Worm (Caenorhabditis elegans) whole organism, late embryonic: ENCODE data around the gene C13F10.5.

Experiments
- F13H6.1 ChIP-seq: sonication (generic microtip); optimal IDR thresholded peaks from 2 replicates; lab custom pipeline; 2016; ENCODE audit warnings: missing genetic modification characterization, missing compliant biosample characterization
- K09A11.1 ChIP-seq: sonication (generic microtip); optimal IDR thresholded peaks from 2 replicates; lab custom pipeline; 2017; ENCODE audit warnings: antibody characterized with exemption, mild to moderate bottlenecking, missing genetic modification characterization, missing compliant biosample characterization; ENCODE audit not compliant: insufficient read depth
- T23F11.4 ChIP-seq: fragments of 200-800 bp; sonication (Bioruptor generic); optimal IDR thresholded peaks from 2 replicates; lab custom pipeline; 2018; ENCODE audit warnings: mild to moderate bottlenecking, missing genetic modification characterization, missing compliant biosample characterization
- ahr-1 ChIP-seq: sonication (generic microtip); optimal IDR thresholded peaks from 2 replicates; lab custom pipeline; 2016; ENCODE audit warnings: missing genetic modification characterization, missing compliant biosample characterization
- ama-1 ChIP-seq: fragments of 150-350 bp; optimal IDR thresholded peaks from 2 replicates; lab custom pipeline; 2014
- ceh-14 ChIP-seq: sonication (generic microtip); optimal IDR thresholded peaks from 2 replicates; lab custom pipeline; 2016; ENCODE audit warnings: missing genotype, missing genetic modification characterization, missing compliant biosample characterization
- ceh-18 ChIP-seq: sonication (generic microtip); optimal IDR thresholded peaks from 2 replicates; lab custom pipeline; 2016; ENCODE audit warnings: missing genetic modification characterization, missing compliant biosample characterization
- ceh-19 ChIP-seq: fragments of 200-800 bp; sonication (Bioruptor generic); optimal IDR thresholded peaks from 2 replicates; lab custom pipeline; 2018; ENCODE audit warnings: mild to moderate bottlenecking, missing genetic modification characterization, missing compliant biosample characterization
- ceh-2 ChIP-seq: sonication (generic microtip); optimal IDR thresholded peaks from 2 replicates; lab custom pipeline; 2016; ENCODE audit warnings: missing genotype, missing genetic modification characterization, missing compliant biosample characterization
- ceh-22 ChIP-seq: sonication (generic microtip); optimal IDR thresholded peaks from 2 replicates; lab custom pipeline; 2017; ENCODE audit warnings: missing biosample characterization, missing genetic modification characterization
- ceh-24 ChIP-seq: sonication (generic microtip); optimal IDR thresholded peaks from 2 replicates; lab custom pipeline; 2016; ENCODE audit warnings: mild to moderate bottlenecking, missing genetic modification characterization, missing compliant biosample characterization
- ceh-30 ChIP-seq: fragments of 150-350 bp; optimal IDR thresholded peaks from 2 replicates; lab custom pipeline; 2014; ENCODE audit warnings: missing biosample characterization, missing genetic modification characterization
- ceh-31 ChIP-seq: sonication (generic microtip); optimal IDR thresholded peaks from 2 replicates; lab custom pipeline; 2016; ENCODE audit warnings: missing genetic modification characterization, missing compliant biosample characterization
- ceh-34 ChIP-seq: sonication (generic microtip); optimal IDR thresholded peaks from 2 replicates; lab custom pipeline; 2016; ENCODE audit warnings: mild to moderate bottlenecking, missing genetic modification characterization, missing compliant biosample characterization
- ceh-45 ChIP-seq: fragments of 200-800 bp; sonication (Bioruptor generic); IDR thresholded peaks from 2 replicates; pipeline ENCODE4 v1.3.6; 2022; ENCODE audit warnings: missing genetic modification reagents, missing genetic modification characterization, missing compliant biosample characterization
- ceh-6 ChIP-seq: fragments of 200-800 bp; sonication (Bioruptor generic); optimal IDR thresholded peaks from 2 replicates; lab custom pipeline; 2018; ENCODE audit warnings: mild to moderate bottlenecking, missing genetic modification characterization, missing compliant biosample characterization
- ceh-9 ChIP-seq: sonication (generic microtip); optimal IDR thresholded peaks from 2 replicates; lab custom pipeline; 2016; ENCODE audit warnings: mild to moderate bottlenecking, missing genetic modification characterization, inconsistent platforms, missing compliant biosample characterization
- che-1 ChIP-seq: sonication (generic microtip); optimal IDR thresholded peaks from 2 replicates; lab custom pipeline; 2016; ENCODE audit warnings: mild to moderate bottlenecking, missing genetic modification characterization, missing compliant biosample characterization
- dve-1 ChIP-seq: sonication (generic microtip); optimal IDR thresholded peaks from 2 replicates; lab custom pipeline; 2017; ENCODE audit warnings: antibody characterized with exemption, mild to moderate bottlenecking, missing genetic modification characterization, missing compliant biosample characterization
- elt-2 ChIP-seq: sonication (generic microtip); optimal IDR thresholded peaks from 2 replicates; lab custom pipeline; 2016; ENCODE audit warnings: missing genetic modification reagents, missing genetic modification characterization, missing compliant biosample characterization
- eyg-1 ChIP-seq: sonication (generic microtip); optimal IDR thresholded peaks from 2 replicates; lab custom pipeline; 2016; ENCODE audit warnings: missing genotype, missing genetic modification characterization, missing compliant biosample characterization
- fkh-10 ChIP-seq: fragments of 150-350 bp; optimal IDR thresholded peaks from 2 replicates; lab custom pipeline; 2014; ENCODE audit warnings: missing biosample characterization, missing genetic modification reagents, missing genetic modification characterization
- gmeb-2 ChIP-seq: sonication (generic microtip); optimal IDR thresholded peaks from 2 replicates; lab custom pipeline; 2016; ENCODE audit warnings: missing genetic modification characterization, inconsistent platforms, missing compliant biosample characterization
- hlh-13 ChIP-seq: fragments of 200-800 bp; sonication (Bioruptor generic); optimal IDR thresholded peaks from 2 replicates; lab custom pipeline; 2018; ENCODE audit warnings: mild to moderate bottlenecking, missing genetic modification characterization, missing compliant biosample characterization
- hlh-15 ChIP-seq: sonication (generic microtip); optimal IDR thresholded peaks from 2 replicates; lab custom pipeline; 2016; ENCODE audit warnings: missing genetic modification characterization, missing compliant biosample characterization
- hlh-30 ChIP-seq: sonication (generic microtip); optimal IDR thresholded peaks from 2 replicates; lab custom pipeline; 2017; ENCODE audit warnings: antibody characterized with exemption, missing genetic modification characterization, missing compliant biosample characterization; ENCODE audit not compliant: insufficient read depth
- lin-11 ChIP-seq: fragments of 200-800 bp; sonication (Bioruptor generic); optimal IDR thresholded peaks from 2 replicates; lab custom pipeline; 2018; ENCODE audit warnings: mild to moderate bottlenecking, missing genetic modification characterization, missing compliant biosample characterization
- madf-2 ChIP-seq: sonication (generic microtip); optimal IDR thresholded peaks from 2 replicates; lab custom pipeline; 2017; ENCODE audit warnings: missing genetic modification characterization, missing compliant biosample characterization
- mec-3 ChIP-seq: sonication (generic microtip); optimal IDR thresholded peaks from 2 replicates; lab custom pipeline; 2016; ENCODE audit warnings: borderline replicate concordance, missing genetic modification characterization, missing compliant biosample characterization
- odd-2 ChIP-seq: sonication (generic microtip); optimal IDR thresholded peaks from 2 replicates; lab custom pipeline; 2017; ENCODE audit warnings: antibody characterized with exemption, mild to moderate bottlenecking, missing genetic modification characterization, missing compliant biosample characterization
- pag-3 ChIP-seq: sonication (generic microtip); optimal IDR thresholded peaks from 2 replicates; lab custom pipeline; 2016; ENCODE audit warnings: missing compliant biosample characterization, missing genetic modification characterization, borderline replicate concordance
- pat-9 ChIP-seq: fragments of 200-800 bp; sonication (Bioruptor generic); optimal IDR thresholded peaks from 2 replicates; lab custom pipeline; 2018; ENCODE audit warnings: mild to moderate bottlenecking, missing genetic modification characterization, moderate library complexity, missing compliant biosample characterization
- pax-1 ChIP-seq: fragments of 150-350 bp; optimal IDR thresholded peaks from 2 replicates; lab custom pipeline; 2014; ENCODE audit warnings: missing biosample characterization, missing genetic modification characterization
- pha-4 ChIP-seq: fragments of 150-350 bp; optimal IDR thresholded peaks from 2 replicates; lab custom pipeline; 2018; ENCODE audit warnings: missing biosample characterization, missing genetic modification reagents, missing genetic modification characterization
- ref-2 ChIP-seq: sonication (generic microtip); optimal IDR thresholded peaks from 2 replicates; lab custom pipeline; 2016; ENCODE audit warnings: missing genetic modification characterization, missing compliant biosample characterization
- sox-4 ChIP-seq: sonication (generic microtip); optimal IDR thresholded peaks from 2 replicates; lab custom pipeline; 2017; ENCODE audit warnings: mild to moderate bottlenecking, missing genetic modification characterization, inconsistent platforms, missing compliant biosample characterization
- syd-9 ChIP-seq: sonication (generic microtip); optimal IDR thresholded peaks from 2 replicates; lab custom pipeline; 2016; ENCODE audit warnings: mild to moderate bottlenecking, missing genetic modification characterization, moderate library complexity, missing compliant biosample characterization
- tbx-2 ChIP-seq: sonication (generic microtip); optimal IDR thresholded peaks from 2 replicates; lab custom pipeline; 2016; ENCODE audit warnings: missing genetic modification characterization, missing compliant biosample characterization
- unc-42 ChIP-seq: sonication (generic microtip); optimal IDR thresholded peaks from 2 replicates; lab custom pipeline; 2016; ENCODE audit warnings: missing genotype, missing genetic modification characterization, missing compliant biosample characterization
- unc-55 ChIP-seq: sonication (generic microtip); optimal IDR thresholded peaks from 2 replicates; lab custom pipeline; 2017; ENCODE audit warnings: missing biosample characterization, missing genetic modification reagents, missing genetic modification characterization

The C13F10.5 gene

DNA sequence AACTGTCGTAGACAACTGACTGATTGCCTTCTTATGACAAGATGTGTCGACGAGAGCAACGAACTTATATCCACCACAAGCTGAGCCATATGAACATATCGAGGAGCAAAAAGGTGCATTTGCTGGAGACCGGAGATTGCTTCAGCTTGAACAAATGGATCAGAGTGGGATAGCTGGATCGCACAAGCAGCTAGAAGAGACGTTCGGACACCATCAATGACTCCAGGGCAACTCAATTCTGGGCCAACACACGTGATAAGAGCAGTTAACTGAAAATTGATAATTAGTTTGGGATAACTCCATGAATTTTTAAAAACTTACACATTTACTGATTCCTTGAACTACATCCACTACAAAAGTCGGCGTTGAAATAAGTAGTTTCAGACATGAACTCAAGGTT lies 9.9 kb downstream of the C13F10.5 start:
- TF ChIP-seq ceh-19 (GFP tag; lab: Kevin White, UChicago) (no peak), ceh-6 (GFP tag; lab: Kevin White, UChicago) (no peak)
- TF ChIP-seq, all 69 proteins: peak for 0

DNA sequence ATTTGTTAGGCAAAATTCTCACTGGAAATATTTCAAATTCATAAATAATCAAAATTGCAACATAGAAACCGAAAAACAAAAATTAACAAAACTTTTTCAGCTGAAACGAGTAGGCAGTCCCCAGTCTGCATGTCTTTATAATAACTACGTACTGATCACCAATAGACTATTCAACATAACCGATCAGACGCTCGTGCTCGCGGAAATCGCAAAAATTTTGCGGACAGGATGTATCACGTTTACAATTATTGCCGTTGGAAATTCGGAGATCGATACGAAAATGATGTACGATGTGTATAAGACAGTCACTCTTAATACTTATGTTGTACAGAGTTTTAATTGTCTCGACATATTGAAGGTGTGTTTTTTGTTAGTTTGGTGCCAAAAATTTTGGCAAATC lies 17.5 kb downstream of the C13F10.5 start:
- TF ChIP-seq hlh-15 (tag; lab: Kevin White, UChicago) = no peak
- TF ChIP-seq K09A11.1 (tag; lab: Kevin White, UChicago) = no peak
- no peak for TF ChIP-seq ahr-1 (tag; lab: Kevin White, UChicago)
- no peak for TF ChIP-seq unc-55 (GFP tag; lab: Kevin White, UChicago)
- TF ChIP-seq, all 69 proteins: peak for 0

DNA sequence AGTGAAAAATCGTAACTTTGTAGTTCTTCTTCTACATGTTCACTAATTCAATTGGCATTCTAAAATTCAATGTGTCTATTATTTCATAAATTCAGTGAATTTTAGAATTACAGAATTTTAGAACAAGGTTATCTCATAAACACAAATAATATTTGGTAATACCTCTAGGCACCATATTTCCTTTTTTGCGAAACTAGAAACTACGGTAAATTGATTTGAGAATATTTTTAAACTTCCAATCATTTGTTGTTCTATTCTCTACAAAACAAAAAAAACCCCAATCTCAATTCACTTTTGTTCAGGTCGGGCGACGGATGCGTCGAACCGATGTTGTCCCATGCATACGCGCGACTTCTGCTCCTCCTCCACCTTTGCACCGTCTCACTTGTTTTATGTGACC lies 19.0 kb downstream of the C13F10.5 start, which contains the start of gene F09G2.1:
TSS of gene F09G2.1 (plus strand) at position 301 of the 400 bp plus-strand sequence.
- TF ChIP-seq pag-3 (no peak), tbx-2 (tag; lab: Kevin White, UChicago) (no peak), ceh-6 (GFP tag; lab: Kevin White, UChicago) (no peak)

DNA sequence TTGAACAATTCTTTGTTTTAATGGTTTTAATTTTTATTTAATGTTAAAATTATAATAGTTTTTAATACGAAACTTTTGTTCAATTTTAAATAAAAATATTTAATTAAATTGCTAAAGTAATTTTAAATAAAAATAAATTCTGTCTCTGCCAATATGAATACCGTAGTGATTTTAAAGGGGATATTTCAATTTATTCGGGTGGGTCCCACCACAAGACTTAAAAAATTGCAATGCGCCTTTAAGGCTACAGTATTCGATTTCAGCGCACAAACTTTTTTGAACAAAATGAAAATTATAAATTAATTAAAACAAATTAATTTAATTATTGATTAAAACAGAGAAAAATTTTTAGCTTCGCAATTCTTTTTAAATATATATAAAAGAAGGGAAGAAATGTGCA lies 19.8 kb downstream of the C13F10.5 start:
- TF ChIP-seq unc-55 (GFP tag; lab: Kevin White, UChicago) = no peak
- no peak for TF ChIP-seq odd-2 (tag; lab: Kevin White, UChicago)
- no peak for TF ChIP-seq ceh-24 (tag; lab: Kevin White, UChicago)
- TF ChIP-seq ceh-14 (tag; lab: Kevin White, UChicago) = no peak
- no peak for TF ChIP-seq hlh-13 (GFP tag; lab: Kevin White, UChicago)
- no peak for TF ChIP-seq ceh-45 (GFP tag; lab: Robert Waterston, UW)
- no peak for TF ChIP-seq pax-1
- TF ChIP-seq, all 69 proteins: peak for 0

DNA sequence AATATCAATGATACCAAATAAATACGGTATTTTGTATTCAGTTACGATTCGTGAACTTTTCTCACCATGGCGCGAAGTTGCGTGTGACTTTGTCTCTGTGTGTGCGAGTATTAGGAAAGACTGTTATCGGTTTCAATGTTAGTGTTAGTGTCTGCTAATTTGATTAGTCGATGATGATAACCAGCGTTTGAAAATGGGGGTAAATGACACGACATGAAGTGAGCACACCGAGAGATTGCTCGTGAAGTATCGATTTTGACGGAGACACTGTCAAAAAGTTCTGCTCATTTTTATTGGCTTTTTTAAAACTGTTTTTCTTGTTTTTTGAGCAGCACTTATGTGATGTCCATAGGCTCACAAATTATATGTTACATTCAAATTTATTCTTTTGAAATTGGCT lies 20.5 kb downstream of the C13F10.5 start:
- TF ChIP-seq eyg-1 (tag; lab: Kevin White, UChicago) = no peak
- peak; percentile 40 for TF ChIP-seq ama-1 (lab: Kevin White, UChicago)

DNA sequence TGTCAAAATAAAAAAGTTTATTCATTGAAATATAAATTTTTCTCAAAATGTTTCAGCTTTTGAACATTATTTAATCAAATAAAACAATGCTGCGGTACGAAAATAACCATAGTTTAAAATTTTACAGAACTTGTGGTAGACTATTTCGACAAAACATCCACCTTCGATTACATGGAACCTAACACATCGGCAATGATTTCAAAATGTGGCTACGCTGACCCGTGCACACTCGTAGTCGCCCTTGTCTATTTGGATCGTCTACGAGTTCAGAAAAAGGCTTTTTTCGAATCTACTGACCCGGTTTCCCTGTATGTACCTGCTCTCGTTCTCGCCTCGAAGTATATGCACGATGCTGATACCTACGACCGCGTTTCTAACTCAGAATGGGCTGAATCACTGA lies 21.9 kb downstream of the C13F10.5 start:
- no peak for TF ChIP-seq gmeb-2 (tag; lab: Kevin White, UChicago)
- no peak for TF ChIP-seq ref-2
- TF ChIP-seq pat-9 (tag; lab: Kevin White, UChicago) = no peak
- TF ChIP-seq hlh-15 (tag; lab: Kevin White, UChicago) = no peak
- TF ChIP-seq ceh-18 = no peak
- no peak for TF ChIP-seq syd-9
- TF ChIP-seq pha-4 (tag; lab: Kevin White, UChicago) = no peak
- no peak for TF ChIP-seq hlh-30 (tag; lab: Kevin White, UChicago)
- no peak for TF ChIP-seq ceh-34 (tag; lab: Kevin White, UChicago)

DNA sequence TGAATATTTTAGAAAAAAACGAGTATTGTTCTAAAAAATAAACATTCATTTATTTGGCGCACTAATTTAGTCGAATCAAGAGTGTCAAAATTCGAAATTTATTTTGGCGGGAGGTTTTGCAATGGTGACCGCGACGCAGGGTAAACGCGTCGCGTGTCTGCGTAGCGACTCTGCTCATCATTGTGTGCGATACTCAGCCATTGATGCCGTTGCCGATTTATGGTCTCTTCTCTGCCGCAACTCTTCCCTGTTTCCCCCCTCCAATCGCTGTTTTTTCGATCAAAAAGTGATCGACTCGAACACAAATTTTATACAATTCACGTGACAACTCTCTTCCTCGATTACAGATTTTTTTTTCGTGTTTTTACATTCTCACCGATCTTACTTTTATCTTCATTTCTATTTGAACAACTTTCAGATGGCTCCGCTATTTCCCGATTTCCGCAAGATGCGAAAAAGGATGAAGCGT lies 22.4 kb downstream of the C13F10.5 start, which contains the start of gene F09G2.2:
TSS of gene F09G2.2 (plus strand) at position 419 of the 469 bp plus-strand sequence.
- TF ChIP-seq eyg-1 (tag; lab: Kevin White, UChicago) = no peak
- TF ChIP-seq ceh-30 = peak; percentile 17
- no peak for TF ChIP-seq gmeb-2 (tag; lab: Kevin White, UChicago)
- TF ChIP-seq sox-4 (tag; lab: Kevin White, UChicago) = no peak
- no peak for TF ChIP-seq hlh-15 (tag; lab: Kevin White, UChicago)
- peak; percentile 31 for TF ChIP-seq elt-2 (tag; lab: Kevin White, UChicago)
- no peak for TF ChIP-seq ceh-22
- no peak for TF ChIP-seq ceh-2 (tag; lab: Kevin White, UChicago)
- no peak for TF ChIP-seq T23F11.4 (GFP tag; lab: Kevin White, UChicago)
- peak; percentile 23 for TF ChIP-seq madf-2
- no peak for TF ChIP-seq mec-3 (tag; lab: Kevin White, UChicago)
- no peak for TF ChIP-seq ceh-45 (GFP tag; lab: Robert Waterston, UW)
- TF ChIP-seq ref-2 = peak; percentile 25
- peak; percentile 39 for TF ChIP-seq ceh-34 (tag; lab: Kevin White, UChicago)
- no peak for TF ChIP-seq F13H6.1 (tag; lab: Kevin White, UChicago)
- TF ChIP-seq ceh-31 (tag; lab: Kevin White, UChicago) = peak; percentile 72
- TF ChIP-seq che-1 (tag; lab: Kevin White, UChicago) = no peak
- TF ChIP-seq ceh-18 = peak; percentile 48
- no peak for TF ChIP-seq syd-9
- TF ChIP-seq dve-1 (tag; lab: Kevin White, UChicago) = peak; percentile 42
- TF ChIP-seq unc-42 = peak; percentile 58
- no peak for TF ChIP-seq fkh-10 (GFP tag; lab: Kevin White, UChicago)
- TF ChIP-seq lin-11 = no peak
- TF ChIP-seq ceh-9 (tag; lab: Kevin White, UChicago) = no peak
